Worm (Caenorhabditis elegans): ENCODE results near the gene pycr-4.

pycr-4 gene

ce11 chrIV:7499302-7499701 is 22.2 kb upstream of the pycr-4 start:
- TF ChIP-seq tbx-2 (tag; optimal IDR thresholded peaks at IDR 0.05) (no peak), ref-2 (tag; optimal IDR thresholded peaks at IDR 0.05) (no peak), hlh-8 (tag; optimal IDR thresholded peaks at IDR 0.05) (no peak), C38D4.7 (GFP tag; optimal IDR thresholded peaks at IDR 0.05) (no peak), eyg-1 (tag; optimal IDR thresholded peaks at IDR 0.05) (no peak), ceh-19 (GFP tag; optimal IDR thresholded peaks at IDR 0.05) (no peak), mec-3 (tag; optimal IDR thresholded peaks at IDR 0.05; ENCODE audit: borderline replicate concordance) (no peak)

- TF ChIP-seq che-1 (tag; optimal IDR thresholded peaks at IDR 0.05): no peak
- TF ChIP-seq nhr-11 (tag; optimal IDR thresholded peaks at IDR 0.05): no peak
- TF ChIP-seq ref-2 (tag; optimal IDR thresholded peaks at IDR 0.05): no peak
- TF ChIP-seq ztf-16 (tag; optimal IDR thresholded peaks at IDR 0.05): no peak
- no peak for TF ChIP-seq pha-4 (tag; optimal IDR thresholded peaks at IDR 0.05)
- no peak for TF ChIP-seq syd-9 (tag; optimal IDR thresholded peaks at IDR 0.05)
- no peak for TF ChIP-seq madf-2 (tag; optimal IDR thresholded peaks at IDR 0.05)
- no peak for TF ChIP-seq ceh-18 (tag; optimal IDR thresholded peaks at IDR 0.05)
- TF ChIP-seq ceh-6 (GFP tag; optimal IDR thresholded peaks at IDR 0.05): no peak
- TF ChIP-seq odd-2 (tag; optimal IDR thresholded peaks at IDR 0.05): no peak
- TF ChIP-seq nhr-232 (tag; optimal IDR thresholded peaks at IDR 0.05): no peak
- TF ChIP-seq ceh-31 (tag; optimal IDR thresholded peaks at IDR 0.05): no peak
- no peak for TF ChIP-seq ceh-34 (tag; optimal IDR thresholded peaks at IDR 0.05)
- TF ChIP-seq dve-1 (tag; optimal IDR thresholded peaks at IDR 0.05): no peak
- TF ChIP-seq unc-86 (tag; optimal IDR thresholded peaks at IDR 0.05): no peak
- no peak for TF ChIP-seq hlh-13 (GFP tag; optimal IDR thresholded peaks at IDR 0.05)
- TF ChIP-seq unc-42 (tag; optimal IDR thresholded peaks at IDR 0.05): no peak
- TF ChIP-seq T23F11.4 (GFP tag; optimal IDR thresholded peaks at IDR 0.05): no peak
Observed at ce11 chrIV:7497750-7498149, 20.7 kb upstream of the pycr-4 start, which contains the start of gene egas-4. TSS of gene egas-4 (minus strand) at chrIV:7497850.

ce11 chrIV:7497205-7497604 is 20.1 kb upstream of the pycr-4 start:
- TF ChIP-seq ttx-3 (tag; optimal IDR thresholded peaks at IDR 0.05): no peak
- no peak for TF ChIP-seq ceh-30 (tag; optimal IDR thresholded peaks at IDR 0.05)

ce11 chrIV:7491464-7491863 is 14.4 kb upstream of the pycr-4 start, which contains the start of gene F55G1.1:
TSS of gene F55G1.1 (plus strand) at chrIV:7491764.
- no peak for TF ChIP-seq F13H6.1 (tag; optimal IDR thresholded peaks at IDR 0.05)
- no peak for TF ChIP-seq ceh-24 (tag; optimal IDR thresholded peaks at IDR 0.05)
- TF ChIP-seq lin-11 (tag; optimal IDR thresholded peaks at IDR 0.05): no peak
- no peak for TF ChIP-seq K09A11.1 (tag; optimal IDR thresholded peaks at IDR 0.05; ENCODE audit: insufficient read depth)
- TF ChIP-seq fkh-6 (tag; optimal IDR thresholded peaks at IDR 0.05): no peak
- no peak for TF ChIP-seq tbx-7 (tag; optimal IDR thresholded peaks at IDR 0.05)
- no peak for TF ChIP-seq pax-1 (tag; optimal IDR thresholded peaks at IDR 0.05)
- no peak for TF ChIP-seq ceh-14 (tag; optimal IDR thresholded peaks at IDR 0.05)
- no peak for TF ChIP-seq hlh-8 (tag; optimal IDR thresholded peaks at IDR 0.05)
- no peak for TF ChIP-seq pha-2 (tag; optimal IDR thresholded peaks at IDR 0.05)
- no peak for TF ChIP-seq pha-4 (tag; optimal IDR thresholded peaks at IDR 0.05)
- TF ChIP-seq ceh-19 (GFP tag; optimal IDR thresholded peaks at IDR 0.05): no peak
- TF ChIP-seq hlh-15 (tag; optimal IDR thresholded peaks at IDR 0.05): no peak
- no peak for TF ChIP-seq nhr-232 (tag; optimal IDR thresholded peaks at IDR 0.05)
- TF ChIP-seq unc-55 (GFP tag; optimal IDR thresholded peaks at IDR 0.05): no peak
- no peak for TF ChIP-seq ceh-9 (tag; optimal IDR thresholded peaks at IDR 0.05)
- TF ChIP-seq odd-2 (tag; optimal IDR thresholded peaks at IDR 0.05): no peak
- TF ChIP-seq fax-1 (tag; optimal IDR thresholded peaks at IDR 0.05): no peak
- TF ChIP-seq elt-4 (tag; optimal IDR thresholded peaks at IDR 0.05): no peak

Measured in whole organism, late embryonic.